Fruit fly (Drosophila melanogaster) Kc167 (cell line): ENCODE results near the gene CG15014.

Source experiments
- Myc ChIP-seq: fragments of >200 bp; optimal IDR thresholded peaks from 2 replicates; lab custom pipeline; 2017; ENCODE audit warnings: missing external identifiers
- Sin3A ChIP-seq: fragments of >200 bp; optimal IDR thresholded peaks from 2 replicates; lab custom pipeline; 2018; ENCODE audit warnings: missing external identifiers
- h ChIP-seq: fragments of >200 bp; optimal IDR thresholded peaks from 3 replicates; lab custom pipeline; 2018; ENCODE audit warnings: missing external identifiers
- insv ChIP-seq: fragments of >200 bp; optimal IDR thresholded peaks from 3 replicates; lab custom pipeline; 2018; ENCODE audit warnings: missing external identifiers
- psq ChIP-seq: fragments of >200 bp; optimal IDR thresholded peaks from 2 replicates; lab custom pipeline; 2017; ENCODE audit warnings: missing external identifiers
- ttk ChIP-seq: sonication (Bioruptor generic); optimal IDR thresholded peaks from 2 replicates; lab custom pipeline; 2017; ENCODE audit warnings: missing external identifiers

DNA sequence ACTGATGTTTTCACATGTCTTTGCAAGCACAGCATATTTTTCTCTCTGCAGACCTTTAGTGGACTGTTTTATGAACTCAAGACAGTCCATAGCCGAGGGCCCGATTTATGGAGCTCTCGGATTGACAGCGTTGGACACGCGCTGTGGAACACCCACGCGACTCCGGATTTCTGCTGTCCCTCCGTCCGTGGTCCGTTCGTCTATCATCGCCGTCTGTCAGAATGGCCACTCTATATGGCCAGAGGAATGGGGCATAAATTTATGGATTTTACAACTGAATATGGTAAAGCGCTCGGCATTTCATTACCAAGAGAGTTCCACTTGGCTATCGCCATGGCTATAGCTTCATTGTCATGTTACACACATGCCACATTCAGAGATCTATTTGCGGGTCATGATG lies 6.0 kb upstream of the CG15014 start:
- TF ChIP-seq psq (no peak), h (lab: Kevin White, UChicago) (no peak), insv (no peak), Sin3A (lab: Kevin White, UChicago) (no peak), Myc (no peak), ttk (lab: Kevin White, UChicago) (no peak)
